Fruit fly (Drosophila melanogaster) whole organism, embryonic: ENCODE measurements around the gene dbf.

ENCODE experiments used
- CG10209 ChIP-seq: fragments of 200-800 bp; sonication (Bioruptor generic); optimal IDR thresholded peaks from 3 replicates; lab custom pipeline; 2017; ENCODE audit warnings: missing biosample characterization, mild to moderate bottlenecking, missing genetic modification characterization, missing genetic modification reagents
- CG10565 ChIP-seq: fragments of 200-800 bp; sonication (Bioruptor generic); optimal IDR thresholded peaks from 3 replicates; lab custom pipeline; 2016; ENCODE audit warnings: missing biosample characterization, mild to moderate bottlenecking, missing genetic modification characterization
- CG12219 ChIP-seq: fragments of 200-800 bp; sonication (Bioruptor generic); optimal IDR thresholded peaks from 3 replicates; lab custom pipeline; 2018; ENCODE audit warnings: missing biosample characterization, mild to moderate bottlenecking, missing genetic modification characterization
- CG13296 ChIP-seq: fragments of 200-800 bp; sonication (Bioruptor generic); optimal IDR thresholded peaks from 3 replicates; lab custom pipeline; 2018; ENCODE audit warnings: missing biosample characterization, mild to moderate bottlenecking, missing genetic modification characterization
- CG15011 ChIP-seq: fragments of 200-800 bp; sonication (Bioruptor generic); optimal IDR thresholded peaks from 3 replicates; lab custom pipeline; 2018; ENCODE audit warnings: missing biosample characterization, mild to moderate bottlenecking, missing genetic modification characterization
- CG15073 ChIP-seq: fragments of 200-800 bp; sonication (Bioruptor generic); optimal IDR thresholded peaks from 2 replicates; lab custom pipeline; 2016; ENCODE audit warnings: missing biosample characterization, missing genetic modification characterization
- CG17568 ChIP-seq: fragments of 200-800 bp; sonication (Bioruptor generic); optimal IDR thresholded peaks from 2 replicates; lab custom pipeline; 2018; ENCODE audit warnings: missing biosample characterization, mild to moderate bottlenecking, missing genetic modification characterization, moderate library complexity
- CG17829 ChIP-seq: fragments of 200-800 bp; optimal IDR thresholded peaks from 2 replicates; lab custom pipeline; 2019; ENCODE audit warnings: missing biosample characterization, mild to moderate bottlenecking, missing genetic modification characterization, moderate library complexity
- CG1792 ChIP-seq: fragments of 200-800 bp; sonication (Bioruptor generic); optimal IDR thresholded peaks from 2 replicates; lab custom pipeline; 2016; ENCODE audit warnings: missing biosample characterization, missing genetic modification characterization
- CG2116 ChIP-seq: fragments of 200-800 bp; sonication (Bioruptor generic); optimal IDR thresholded peaks from 3 replicates; lab custom pipeline; 2018; ENCODE audit warnings: missing biosample characterization, mild to moderate bottlenecking, missing genetic modification characterization
- CG2678 ChIP-seq: fragments of 200-800 bp; sonication (Bioruptor generic); optimal IDR thresholded peaks from 3 replicates; lab custom pipeline; 2019; ENCODE audit warnings: missing biosample characterization, mild to moderate bottlenecking, missing genetic modification characterization, moderate library complexity
- CG31224 ChIP-seq: fragments of 200-800 bp; sonication (Bioruptor generic); IDR thresholded peaks from 2 replicates; pipeline ENCODE4 v1.3.6; 2022; ENCODE audit warnings: missing biosample characterization, missing genetic modification characterization
- CG32767 ChIP-seq: fragments of 200-800 bp; sonication (Bioruptor generic); IDR thresholded peaks from 2 replicates; pipeline ENCODE4 v1.3.6; 2022; ENCODE audit warnings: missing biosample characterization, missing genetic modification characterization
- CG3281 ChIP-seq: fragments of 200-800 bp; sonication (Bioruptor generic); optimal IDR thresholded peaks from 3 replicates; lab custom pipeline; 2017; ENCODE audit warnings: missing biosample characterization, mild to moderate bottlenecking, missing genetic modification characterization
- CG3838 ChIP-seq: fragments of 200-800 bp; sonication (Bioruptor generic); optimal IDR thresholded peaks from 3 replicates; lab custom pipeline; 2016; ENCODE audit warnings: missing biosample characterization, missing genetic modification characterization
- CG42726 ChIP-seq: fragments of 200-800 bp; sonication (Bioruptor generic); IDR thresholded peaks from 2 replicates; pipeline ENCODE4 v1.3.6; 2022; ENCODE audit warnings: missing biosample characterization, missing genetic modification characterization; ENCODE audit not compliant: partially characterized antibody
- CG4404 ChIP-seq: fragments of 200-800 bp; sonication (Bioruptor generic); IDR thresholded peaks from 2 replicates; pipeline ENCODE4 v1.3.6; 2022; ENCODE audit warnings: missing biosample characterization, missing genetic modification characterization
- CG4820 ChIP-seq: fragments of 200-800 bp; sonication (Bioruptor generic); optimal IDR thresholded peaks from 3 replicates; lab custom pipeline; 2016; ENCODE audit warnings: missing biosample characterization, missing genetic modification characterization
- CG6813 ChIP-seq: fragments of 200-800 bp; sonication (Bioruptor generic); optimal IDR thresholded peaks from 2 replicates; lab custom pipeline; 2017; ENCODE audit warnings: missing biosample characterization, missing genetic modification characterization, mild to moderate bottlenecking, moderate library complexity, missing genetic modification reagents
- CG8290 ChIP-seq, 3 experiments: fragments of 200-800 bp; sonication (Bioruptor generic); optimal IDR thresholded peaks; 2 replicates each; lab custom pipeline; 2016 to 2019; ENCODE audit warnings: missing biosample characterization in 3 of 3, missing genetic modification characterization in 3 of 3, mild to moderate bottlenecking in 2 of 3, moderate library complexity in 1 of 3
- D19B ChIP-seq: fragments of 200-800 bp; sonication (Bioruptor generic); optimal IDR thresholded peaks from 2 replicates; lab custom pipeline; 2017; ENCODE audit warnings: missing biosample characterization, mild to moderate bottlenecking, missing genetic modification characterization
- Fer1 ChIP-seq: fragments of 200-800 bp; sonication (Bioruptor generic); optimal IDR thresholded peaks from 2 replicates; lab custom pipeline; 2017; ENCODE audit warnings: missing biosample characterization, mild to moderate bottlenecking, missing genetic modification characterization
- GATAe ChIP-seq: fragments of 200-800 bp; sonication (Bioruptor generic); conservative IDR thresholded peaks from 2 replicates; pipeline ENCODE4 v1.3.6; 2022; ENCODE audit warnings: missing biosample characterization, missing genetic modification characterization
- MESR4 ChIP-seq: fragments of 200-800 bp; sonication (Bioruptor generic); optimal IDR thresholded peaks from 2 replicates; lab custom pipeline; 2018; ENCODE audit warnings: missing biosample characterization, mild to moderate bottlenecking, missing genetic modification characterization, moderate library complexity
- NC2β ChIP-seq: fragments of 200-800 bp; sonication (Bioruptor generic); optimal IDR thresholded peaks from 2 replicates; lab custom pipeline; 2016; ENCODE audit warnings: missing biosample characterization, missing genetic modification characterization
- Nf-YB ChIP-seq: fragments of 200-800 bp; sonication (Bioruptor generic); optimal IDR thresholded peaks from 3 replicates; lab custom pipeline; 2019; ENCODE audit warnings: missing biosample characterization, mild to moderate bottlenecking, missing genetic modification characterization, moderate library complexity
- Optix ChIP-seq: fragments of 200-800 bp; sonication (Bioruptor generic); IDR thresholded peaks from 3 replicates; pipeline ENCODE4 v1.3.6; 2022; ENCODE audit warnings: missing biosample characterization, missing genetic modification characterization
- Poxn ChIP-seq: fragments of 200-800 bp; sonication (Bioruptor generic); IDR thresholded peaks from 2 replicates; pipeline ENCODE4 v1.3.6; 2022; ENCODE audit warnings: missing biosample characterization, missing genetic modification characterization
- TFAM ChIP-seq: fragments of 200-800 bp; sonication (Bioruptor generic); optimal IDR thresholded peaks from 2 replicates; lab custom pipeline; 2017; ENCODE audit warnings: missing biosample characterization, missing genetic modification characterization, inconsistent platforms
- ato ChIP-seq: fragments of 200-800 bp; sonication (Bioruptor generic); IDR thresholded peaks from 2 replicates; pipeline ENCODE4 v1.3.6; 2022; ENCODE audit warnings: missing biosample characterization, missing genetic modification characterization; ENCODE audit not compliant: partially characterized antibody
- cas ChIP-seq: fragments of 200-800 bp; sonication (Bioruptor generic); IDR thresholded peaks from 2 replicates; pipeline ENCODE4 v1.3.6; 2022; ENCODE audit warnings: missing biosample characterization, missing genetic modification characterization
- ci ChIP-seq: fragments of 200-800 bp; sonication (Bioruptor generic); IDR thresholded peaks from 3 replicates; pipeline ENCODE4 v1.3.6; 2022; ENCODE audit warnings: missing biosample characterization, missing genetic modification characterization
- crp ChIP-seq, 2 experiments: fragments of 200-800 bp; sonication (Bioruptor generic); optimal IDR thresholded peaks; 2 replicates in 1 of 2; 3 replicates in 1 of 2; lab custom pipeline; 2017; ENCODE audit warnings: missing biosample characterization in 2 of 2, missing genetic modification characterization in 2 of 2, mild to moderate bottlenecking in 1 of 2, moderate library complexity in 1 of 2
- dysf ChIP-seq: fragments of 200-800 bp; sonication (Bioruptor generic); IDR thresholded peaks from 3 replicates; pipeline ENCODE4 v1.3.6; 2022; ENCODE audit warnings: missing biosample characterization, missing genetic modification characterization
- en ChIP-seq: fragments of 200-800 bp; sonication (Bioruptor generic); optimal IDR thresholded peaks from 2 replicates; lab custom pipeline; 2016; ENCODE audit warnings: missing biosample characterization, missing genetic modification characterization
- exex ChIP-seq: fragments of 200-800 bp; sonication (Bioruptor generic); optimal IDR thresholded peaks from 4 replicates; lab custom pipeline; 2018; ENCODE audit warnings: missing biosample characterization, mild to moderate bottlenecking, missing genetic modification characterization, moderate library complexity
- ftz-f1 ChIP-seq: fragments of 200-800 bp; sonication (Bioruptor generic); optimal IDR thresholded peaks from 2 replicates; lab custom pipeline; 2016; ENCODE audit warnings: missing biosample characterization, missing genetic modification characterization
- gfzf ChIP-seq: fragments of 200-800 bp; sonication (Bioruptor generic); optimal IDR thresholded peaks from 2 replicates; lab custom pipeline; 2016; ENCODE audit warnings: missing biosample characterization, mild to moderate bottlenecking, missing genetic modification characterization, moderate library complexity
- gro ChIP-seq: fragments of 200-800 bp; sonication (Bioruptor generic); optimal IDR thresholded peaks from 2 replicates; lab custom pipeline; 2016; ENCODE audit warnings: missing biosample characterization, missing genetic modification characterization
- hth ChIP-seq: fragments of >200 bp; optimal IDR thresholded peaks from 2 replicates; lab custom pipeline; 2017; ENCODE audit warnings: inconsistent platforms
- klu ChIP-seq: fragments of 200-800 bp; sonication (Bioruptor generic); IDR thresholded peaks from 2 replicates; pipeline ENCODE4 v1.3.6; 2022; ENCODE audit warnings: missing biosample characterization, missing genetic modification characterization
- knrl ChIP-seq: fragments of 200-800 bp; sonication (Bioruptor generic); IDR thresholded peaks from 3 replicates; pipeline ENCODE4 v1.3.6; 2022; ENCODE audit warnings: missing biosample characterization, missing genetic modification characterization; ENCODE audit not compliant: partially characterized antibody
- lola ChIP-seq, 3 experiments: fragments of >200 bp in 2 of 3; fragments of 200-800 bp in 1 of 3; sonication (Bioruptor generic) in 1 of 3; optimal IDR thresholded peaks; 2 replicates each; lab custom pipeline; 2017 to 2019; ENCODE audit warnings: missing biosample characterization in 3 of 3, missing genetic modification characterization in 3 of 3, mild to moderate bottlenecking in 1 of 3, moderate library complexity in 1 of 3
- nerfin-2 ChIP-seq: fragments of 200-800 bp; sonication (Bioruptor generic); IDR thresholded peaks from 2 replicates; pipeline ENCODE4 v1.3.6; 2022; ENCODE audit warnings: missing biosample characterization, missing genetic modification characterization; ENCODE audit not compliant: partially characterized antibody
- org-1 ChIP-seq: fragments of 200-800 bp; sonication (Bioruptor generic); optimal IDR thresholded peaks from 2 replicates; lab custom pipeline; 2017; ENCODE audit warnings: missing biosample characterization, missing genetic modification characterization
- repo ChIP-seq: fragments of 200-800 bp; sonication (Bioruptor generic); optimal IDR thresholded peaks from 2 replicates; lab custom pipeline; 2016; ENCODE audit warnings: missing biosample characterization, missing genetic modification characterization
- tap ChIP-seq: fragments of 200-800 bp; optimal IDR thresholded peaks from 3 replicates; lab custom pipeline; 2019; ENCODE audit warnings: missing biosample characterization, mild to moderate bottlenecking, missing genetic modification characterization, moderate library complexity
- twi ChIP-seq: fragments of 200-800 bp; optimal IDR thresholded peaks from 2 replicates; lab custom pipeline; 2019; ENCODE audit warnings: missing biosample characterization, mild to moderate bottlenecking, missing genetic modification characterization, moderate library complexity
- zfh1 ChIP-seq: fragments of 200-800 bp; sonication (Bioruptor generic); IDR thresholded peaks from 3 replicates; pipeline ENCODE4 v1.3.6; 2022; ENCODE audit warnings: missing biosample characterization, missing genetic modification characterization

dbf gene

dm6 chr2L:10661490-10662240 lies 10.3 kb downstream of the dbf start, which contains the start of gene CG31871 (continued):
- 0 out of 2 replicates have a peak, but pooled peaks have one; percentile 28 for TF ChIP-seq GATAe
- TF ChIP-seq gro (GFP tag; lab: Kevin White, UChicago): no peak
- TF ChIP-seq tap: peak; percentile 75
- peak; percentile 6 for TF ChIP-seq CG2116 (GFP tag; lab: Kevin White, UChicago)
- TF ChIP-seq knrl (GFP tag; lab: Robert Waterston, UW): no peak
- TF ChIP-seq CG17829 (tag; lab: Kevin White, UChicago): peak; percentile 80
- TF ChIP-seq CG15011 (GFP tag; lab: Kevin White, UChicago): peak; percentile 50
- peak; percentile 44 for TF ChIP-seq CG4820 (GFP tag; lab: Kevin White, UChicago)
- peak; percentile 81 for TF ChIP-seq dysf
- TF ChIP-seq cas (GFP tag; lab: Robert Waterston, UW): no peak
- TF ChIP-seq klu (GFP tag; lab: Robert Waterston, UW): peak; percentile 92
- TF ChIP-seq MESR4 (GFP tag; lab: Kevin White, UChicago): no peak
- peak; percentile 8 for TF ChIP-seq exex (tag; lab: Kevin White, UChicago)
- peak; percentile 40 for TF ChIP-seq CG12219 (GFP tag; lab: Kevin White, UChicago)
- TF ChIP-seq CG3281 (GFP tag; lab: Kevin White, UChicago): peak; percentile 56
- TF ChIP-seq CG15073 (GFP tag; lab: Kevin White, UChicago): no peak
- TF ChIP-seq CG1792 (GFP tag; lab: Kevin White, UChicago): no peak
- peak; percentile 9 for TF ChIP-seq CG8290 (GFP tag; optimal IDR thresholded peaks at IDR 0.05; lab: Kevin White, UChicago)
- no peak for TF ChIP-seq CG8290 (tag; optimal IDR thresholded peaks at IDR 0.05; lab: Kevin White, UChicago)
- TF ChIP-seq org-1 (GFP tag; lab: Kevin White, UChicago): peak; percentile 49
- TF ChIP-seq crp (GFP tag; optimal IDR thresholded peaks at IDR 0.05; lab: Kevin White, UChicago): peak in 1 of 2 experiments; percentile 61
- TF ChIP-seq nerfin-2: no peak
- TF ChIP-seq zfh1 (GFP tag; lab: Robert Waterston, UW): peak; percentile 67
- TF ChIP-seq CG32767: peak; percentile 58; the same call in 1 of the 2 replicates
- peak; percentile 46 for TF ChIP-seq CG6813 (GFP tag; lab: Kevin White, UChicago)
- TF ChIP-seq twi (tag; lab: Kevin White, UChicago): no peak
- peak; percentile 42 for TF ChIP-seq CG17568
- no peak for TF ChIP-seq TFAM (GFP tag; lab: Kevin White, UChicago)
- TF ChIP-seq lola (GFP tag; optimal IDR thresholded peaks at IDR 0.05; lab: Kevin White, UChicago): no peak
- TF ChIP-seq Nf-YB: peak; percentile 64

DNA sequence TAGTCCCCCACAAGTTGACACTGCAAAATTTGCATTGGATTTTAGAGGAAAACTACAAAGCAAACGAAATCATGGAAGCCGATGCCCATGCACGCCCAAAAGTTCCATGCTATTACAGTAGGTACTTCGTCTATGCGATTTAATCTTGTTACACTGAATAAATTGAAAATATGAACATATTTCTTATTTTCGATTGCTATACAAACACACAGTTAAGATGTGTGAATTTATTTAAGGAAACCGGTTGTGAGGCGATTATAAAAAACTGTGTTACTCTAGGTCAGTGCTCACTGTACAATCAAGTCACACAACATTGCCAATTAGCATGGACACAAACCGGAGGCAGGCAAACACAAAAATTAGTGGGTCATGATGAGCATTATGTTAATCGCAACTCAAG lies 14.2 kb downstream of the dbf start:
- TF ChIP-seq en (GFP tag; lab: Kevin White, UChicago) (peak; percentile 74), hth (no peak), repo (GFP tag; lab: Kevin White, UChicago) (peak; percentile 77), CG42726 (GFP tag; lab: Robert Waterston, UW) (no peak), ato (GFP tag; lab: Robert Waterston, UW) (no peak), CG10209 (peak; percentile 74), CG31224 (GFP tag; lab: Robert Waterston, UW) (peak; percentile 62), NC2β (GFP tag; lab: Kevin White, UChicago) (peak; percentile 59), ftz-f1 (GFP tag; lab: Kevin White, UChicago) (no peak), Optix (GFP tag; lab: Robert Waterston, UW) (peak; percentile 73), CG13296 (GFP tag; lab: Kevin White, UChicago) (peak; percentile 74), Poxn (GFP tag; lab: Robert Waterston, UW) (0 out of 2 replicates have a peak, but pooled peaks have one; percentile 22), gfzf (GFP tag; lab: Kevin White, UChicago) (no peak), Fer1 (GFP tag; lab: Kevin White, UChicago) (peak; percentile 75), CG2678 (tag; lab: Kevin White, UChicago) (peak; percentile 82), CG10565 (no peak), ci (peak; percentile 92), CG4404 (GFP tag; lab: Robert Waterston, UW) (peak; percentile 56), D19B (peak; percentile 26), CG3838 (peak; percentile 64)
